Worm (Caenorhabditis elegans) whole organism, L1 larva: ENCODE results near the gene F10E9.12.

Experiments used
- C04F5.9 ChIP-seq: sonication (generic microtip); optimal IDR thresholded peaks from 2 replicates; lab custom pipeline; 2016; ENCODE audit warnings: missing genetic modification characterization, missing compliant biosample characterization
- C16A3.4 ChIP-seq: fragments of 150-350 bp; optimal IDR thresholded peaks from 2 replicates; lab custom pipeline; 2014; ENCODE audit warnings: missing biosample characterization, missing genetic modification characterization
- F16B12.6 ChIP-seq: fragments of 150-350 bp; optimal IDR thresholded peaks from 2 replicates; lab custom pipeline; 2014; ENCODE audit warnings: missing biosample characterization, missing genetic modification characterization
- Y116A8C.19 ChIP-seq: sonication (generic microtip); optimal IDR thresholded peaks from 2 replicates; lab custom pipeline; 2016; ENCODE audit warnings: missing compliant biosample characterization, missing genetic modification characterization, borderline replicate concordance
- aha-1 ChIP-seq: fragments of 150-350 bp; optimal IDR thresholded peaks from 2 replicates; lab custom pipeline; 2014; ENCODE audit warnings: missing biosample characterization, missing genetic modification characterization
- aly-2 ChIP-seq: fragments of 150-350 bp; optimal IDR thresholded peaks from 2 replicates; lab custom pipeline; 2014; ENCODE audit warnings: missing biosample characterization, missing genetic modification characterization
- ama-1 ChIP-seq: fragments of 150-350 bp; optimal IDR thresholded peaks from 2 replicates; lab custom pipeline; 2014
- ceh-63 ChIP-seq: fragments of 200-800 bp; sonication (Bioruptor generic); optimal IDR thresholded peaks from 2 replicates; lab custom pipeline; 2018; ENCODE audit warnings: mild to moderate bottlenecking, missing genetic modification characterization, missing compliant biosample characterization
- ceh-8 ChIP-seq: fragments of 200-800 bp; sonication (Bioruptor generic); optimal IDR thresholded peaks from 2 replicates; lab custom pipeline; 2018; ENCODE audit warnings: mild to moderate bottlenecking, missing genetic modification characterization, moderate library complexity, missing compliant biosample characterization
- ceh-82 ChIP-seq, 3 experiments: fragments of 150-350 bp in 1 of 3; sonication (generic microtip) in 2 of 3; optimal IDR thresholded peaks; 2 replicates each; lab custom pipeline; 2014 to 2017; ENCODE audit warnings: missing biosample characterization in 3 of 3, missing genetic modification characterization in 3 of 3
- ceh-90 ChIP-seq: sonication (generic microtip); optimal IDR thresholded peaks from 2 replicates; lab custom pipeline; 2016; ENCODE audit warnings: missing genetic modification characterization, missing compliant biosample characterization
- ces-1 ChIP-seq: fragments of 150-350 bp; optimal IDR thresholded peaks from 2 replicates; lab custom pipeline; 2014; ENCODE audit warnings: missing biosample characterization, missing genetic modification reagents, missing genetic modification characterization
- dsc-1 ChIP-seq: sonication (generic microtip); optimal IDR thresholded peaks from 2 replicates; lab custom pipeline; 2016; ENCODE audit warnings: mild to moderate bottlenecking, missing genetic modification characterization, missing compliant biosample characterization
- efl-1 ChIP-seq, 4 experiments: fragments of 150-350 bp; optimal IDR thresholded peaks in 3 of 4; peaks in 1 of 4; 1 replicate in 1 of 4; 2 replicates in 3 of 4; lab custom pipeline; 2014; ENCODE audit warnings: missing biosample characterization in 2 of 4, missing genetic modification characterization in 2 of 4, missing genetic modification reagents in 2 of 4
- egl-13 ChIP-seq: sonication (generic microtip); optimal IDR thresholded peaks from 2 replicates; lab custom pipeline; 2016; ENCODE audit warnings: missing genotype, missing genetic modification reagents, missing genetic modification characterization, missing compliant biosample characterization
- egl-27 ChIP-seq, 2 experiments: fragments of 150-350 bp in 1 of 2; sonication (generic microtip); optimal IDR thresholded peaks; 3 replicates each; lab custom pipeline; 2017 to 2018; ENCODE audit warnings: missing biosample characterization in 2 of 2, missing genetic modification characterization in 2 of 2, missing genetic modification reagents in 2 of 2
- elt-3 ChIP-seq, 6 experiments: fragments of 150-350 bp in 1 of 6; sonication (generic microtip); optimal IDR thresholded peaks; 2 replicates each; lab custom pipeline; 2017 to 2018; ENCODE audit warnings: missing biosample characterization in 6 of 6, missing genetic modification characterization in 6 of 6, inconsistent platforms in 1 of 6
- ets-5 ChIP-seq: fragments of 200-800 bp; sonication (Bioruptor generic); IDR thresholded peaks from 2 replicates; pipeline ENCODE4 v1.3.6; 2022; ENCODE audit warnings: missing genetic modification characterization, missing compliant biosample characterization
- fkh-4 ChIP-seq: sonication (generic microtip); optimal IDR thresholded peaks from 2 replicates; lab custom pipeline; 2016; ENCODE audit warnings: missing compliant biosample characterization, missing genetic modification characterization, borderline replicate concordance
- fkh-8 ChIP-seq: sonication (generic microtip); optimal IDR thresholded peaks from 2 replicates; lab custom pipeline; 2016; ENCODE audit warnings: mild to moderate bottlenecking, missing genetic modification characterization, missing compliant biosample characterization
- fos-1 ChIP-seq: fragments of 150-350 bp; optimal IDR thresholded peaks from 2 replicates; lab custom pipeline; 2014; ENCODE audit warnings: missing biosample characterization, missing genetic modification characterization
- grh-1 ChIP-seq: fragments of 200-800 bp; sonication (Bioruptor generic); IDR thresholded peaks from 2 replicates; pipeline ENCODE4 v1.3.6; 2022; ENCODE audit warnings: missing genetic modification reagents, missing genetic modification characterization, missing compliant biosample characterization
- hlh-17 ChIP-seq: fragments of 200-800 bp; sonication (Bioruptor generic); optimal IDR thresholded peaks from 2 replicates; lab custom pipeline; 2018; ENCODE audit warnings: missing genetic modification characterization, mild to moderate bottlenecking, missing compliant biosample characterization, moderate library complexity, borderline replicate concordance
- irx-1 ChIP-seq: sonication (generic microtip); optimal IDR thresholded peaks from 2 replicates; lab custom pipeline; 2016; ENCODE audit warnings: missing genetic modification characterization, missing compliant biosample characterization
- lin-14 ChIP-seq: fragments of 200-800 bp; sonication (Bioruptor generic); optimal IDR thresholded peaks from 2 replicates; lab custom pipeline; 2018; ENCODE audit warnings: mild to moderate bottlenecking, missing genetic modification characterization, moderate library complexity, missing compliant biosample characterization
- lin-15B ChIP-seq: fragments of 150-350 bp; sonication (generic microtip); optimal IDR thresholded peaks from 3 replicates; lab custom pipeline; 2014; ENCODE audit warnings: missing biosample characterization, missing genetic modification characterization
- lin-35 ChIP-seq, 2 experiments: fragments of 150-350 bp; optimal IDR thresholded peaks; 2 replicates each; lab custom pipeline; 2014; ENCODE audit warnings: missing biosample characterization in 2 of 2, missing genetic modification characterization in 2 of 2, missing genetic modification reagents in 2 of 2
- lin-39 ChIP-seq: fragments of 150-350 bp; optimal IDR thresholded peaks from 2 replicates; lab custom pipeline; 2014; ENCODE audit warnings: missing biosample characterization, missing genetic modification reagents, missing genetic modification characterization
- lsy-2 ChIP-seq, 2 experiments: fragments of 150-350 bp; optimal IDR thresholded peaks; 2 replicates each; lab custom pipeline; 2014; ENCODE audit warnings: missing biosample characterization in 2 of 2, missing genetic modification characterization in 2 of 2
- mef-2 ChIP-seq: fragments of 150-350 bp; optimal IDR thresholded peaks from 2 replicates; lab custom pipeline; 2014; ENCODE audit warnings: missing biosample characterization, missing genetic modification characterization
- mep-1 ChIP-seq: fragments of 150-350 bp; optimal IDR thresholded peaks from 2 replicates; lab custom pipeline; 2014; ENCODE audit warnings: missing biosample characterization, missing genetic modification characterization
- nhr-11 ChIP-seq: fragments of 150-350 bp; optimal IDR thresholded peaks from 2 replicates; lab custom pipeline; 2014; ENCODE audit warnings: missing biosample characterization, missing genetic modification characterization
- nhr-20 ChIP-seq: sonication (generic microtip); optimal IDR thresholded peaks from 2 replicates; lab custom pipeline; 2016; ENCODE audit warnings: mild to moderate bottlenecking, missing genetic modification characterization, missing compliant biosample characterization
- nhr-47 ChIP-seq: sonication (generic microtip); optimal IDR thresholded peaks from 2 replicates; lab custom pipeline; 2016; ENCODE audit warnings: mild to moderate bottlenecking, missing genetic modification characterization, moderate library complexity, missing compliant biosample characterization
- nhr-76 ChIP-seq: sonication (generic microtip); optimal IDR thresholded peaks from 2 replicates; lab custom pipeline; 2017; ENCODE audit warnings: missing biosample characterization, missing genetic modification characterization
- nhr-77 ChIP-seq: fragments of 150-350 bp; optimal IDR thresholded peaks from 2 replicates; lab custom pipeline; 2014; ENCODE audit warnings: missing biosample characterization, missing genetic modification characterization
- nhr-85 ChIP-seq: sonication (generic microtip); peaks from one replicate; lab custom pipeline; 2016; ENCODE audit warnings: missing genetic modification characterization, inconsistent platforms, missing compliant biosample characterization
- pag-3 ChIP-seq: sonication (generic microtip); optimal IDR thresholded peaks from 2 replicates; lab custom pipeline; 2017; ENCODE audit warnings: missing genetic modification characterization, mild to moderate bottlenecking, missing compliant biosample characterization, antibody characterized with exemption, borderline replicate concordance; ENCODE audit not compliant: insufficient read depth
- pax-3 ChIP-seq: fragments of 200-800 bp; sonication (Bioruptor generic); optimal IDR thresholded peaks from 2 replicates; lab custom pipeline; 2018; ENCODE audit warnings: mild to moderate bottlenecking, missing genetic modification characterization, moderate library complexity, missing compliant biosample characterization
- pqm-1 ChIP-seq: sonication (generic microtip); optimal IDR thresholded peaks from 3 replicates; lab custom pipeline; 2017; ENCODE audit warnings: missing biosample characterization, missing genetic modification characterization
- snu-23 ChIP-seq: sonication (generic microtip); optimal IDR thresholded peaks from 2 replicates; lab custom pipeline; 2016; ENCODE audit warnings: missing genetic modification characterization, missing compliant biosample characterization
- sptf-1 ChIP-seq: fragments of 150-350 bp; optimal IDR thresholded peaks from 2 replicates; lab custom pipeline; 2014; ENCODE audit warnings: missing biosample characterization, missing genetic modification characterization
- sup-37 ChIP-seq: fragments of 200-800 bp; sonication (Bioruptor generic); optimal IDR thresholded peaks from 2 replicates; lab custom pipeline; 2018; ENCODE audit warnings: mild to moderate bottlenecking, missing genetic modification characterization, missing compliant biosample characterization
- swsn-7 ChIP-seq: sonication (generic microtip); optimal IDR thresholded peaks from 2 replicates; lab custom pipeline; 2016; ENCODE audit warnings: missing genetic modification characterization, missing compliant biosample characterization
- tbx-2 ChIP-seq: sonication (generic microtip); optimal IDR thresholded peaks from 2 replicates; lab custom pipeline; 2016; ENCODE audit warnings: missing genetic modification characterization, missing compliant biosample characterization
- tlp-1 ChIP-seq: fragments of 150-350 bp; optimal IDR thresholded peaks from 2 replicates; lab custom pipeline; 2014; ENCODE audit warnings: missing biosample characterization, missing genetic modification characterization
- unc-130 ChIP-seq: fragments of 150-350 bp; optimal IDR thresholded peaks from 2 replicates; lab custom pipeline; 2017; ENCODE audit warnings: missing biosample characterization, missing genetic modification characterization, inconsistent platforms
- unc-30 ChIP-seq: sonication (generic microtip); optimal IDR thresholded peaks from 2 replicates; lab custom pipeline; 2017; ENCODE audit warnings: missing biosample characterization, missing genetic modification characterization
- unc-62 ChIP-seq: fragments of 150-350 bp; optimal IDR thresholded peaks from 2 replicates; lab custom pipeline; 2014; ENCODE audit warnings: missing biosample characterization, missing genetic modification reagents, missing genetic modification characterization
- xbp-1 ChIP-seq: sonication (generic microtip); optimal IDR thresholded peaks from 2 replicates; lab custom pipeline; 2016; ENCODE audit warnings: missing genetic modification characterization, missing compliant biosample characterization
- zag-1 ChIP-seq: fragments of 150-350 bp; optimal IDR thresholded peaks from 2 replicates; lab custom pipeline; 2014; ENCODE audit warnings: missing biosample characterization, missing genetic modification characterization
- zip-4 ChIP-seq: fragments of 200-800 bp; sonication (Bioruptor generic); optimal IDR thresholded peaks from 2 replicates; lab custom pipeline; 2018; ENCODE audit warnings: mild to moderate bottlenecking, missing genetic modification characterization, moderate library complexity, missing compliant biosample characterization
- ztf-11 ChIP-seq, 2 experiments: sonication (generic microtip); optimal IDR thresholded peaks; 2 replicates each; lab custom pipeline; 2016 to 2017; ENCODE audit warnings: missing genetic modification characterization in 2 of 2, missing biosample characterization in 1 of 2, missing compliant biosample characterization in 1 of 2
- ztf-4 ChIP-seq: fragments of 150-350 bp; optimal IDR thresholded peaks from 2 replicates; lab custom pipeline; 2014; ENCODE audit warnings: missing biosample characterization, missing genetic modification characterization

Gene F10E9.12

ce11 chrIII:8370846-8371257, 46.5 kb downstream of the F10E9.12 start (continued):
- TF ChIP-seq lin-39, result no peak
- TF ChIP-seq nhr-47 (tag; lab: Kevin White, UChicago), result no peak
- no peak for TF ChIP-seq Y116A8C.19 (tag; lab: Kevin White, UChicago)
- no peak for TF ChIP-seq egl-13 (tag; lab: Kevin White, UChicago)
- TF ChIP-seq C16A3.4 (tag; lab: Kevin White, UChicago), result no peak
- no peak for TF ChIP-seq unc-62 (GFP tag; lab: Kevin White, UChicago)
- TF ChIP-seq tbx-2, result peak; percentile 13
- no peak for TF ChIP-seq aly-2 (tag; lab: Kevin White, UChicago)
- TF ChIP-seq nhr-77 (tag; lab: Kevin White, UChicago), result no peak
- no peak for TF ChIP-seq hlh-17 (GFP tag; lab: Kevin White, UChicago)
- no peak for TF ChIP-seq fkh-8 (tag; lab: Kevin White, UChicago)
- TF ChIP-seq ceh-90, result no peak
- no peak for TF ChIP-seq C04F5.9 (tag; lab: Kevin White, UChicago)
- TF ChIP-seq aha-1 (tag; lab: Kevin White, UChicago), result no peak
- TF ChIP-seq nhr-11 (tag; lab: Kevin White, UChicago), result no peak
- TF ChIP-seq ceh-63, result no peak
- no peak for TF ChIP-seq ztf-11 (tag; optimal IDR thresholded peaks at IDR 0.05; lab: Kevin White, UChicago)
- peak in 4 of 6 experiments; percentile 53 to 91 (median 72) for TF ChIP-seq elt-3 (tag; optimal IDR thresholded peaks at IDR 0.05; lab: Kevin White, UChicago)
- no peak for TF ChIP-seq fos-1 (tag; lab: Kevin White, UChicago)
- TF ChIP-seq fkh-4 (tag; lab: Kevin White, UChicago), result no peak
- no peak for TF ChIP-seq tlp-1 (tag; lab: Kevin White, UChicago)
- TF ChIP-seq lsy-2 (tag; optimal IDR thresholded peaks at IDR 0.05; lab: Kevin White, UChicago), result peak; percentile 7 to 27
- TF ChIP-seq xbp-1, result peak; percentile 23
- peak in 1 of 2 experiments; percentile 20 for TF ChIP-seq efl-1 (optimal IDR thresholded peaks at IDR 0.05; lab: Kevin White, UChicago)
- peak; percentile 8 to 66 for TF ChIP-seq efl-1 (GFP tag; optimal IDR thresholded peaks at IDR 0.05 in 1 of 2; lab: Kevin White, UChicago)
- no peak for TF ChIP-seq ama-1 (lab: Kevin White, UChicago)
- TF ChIP-seq nhr-85 (tag; lab: Kevin White, UChicago), result peak; percentile 91
- no peak for TF ChIP-seq nhr-76 (tag; lab: Kevin White, UChicago)
- TF ChIP-seq pax-3 (tag; lab: Kevin White, UChicago), result no peak
- TF ChIP-seq pag-3 (tag; lab: Kevin White, UChicago), result no peak
- TF ChIP-seq lin-35 (GFP tag; optimal IDR thresholded peaks at IDR 0.05; lab: Kevin White, UChicago), result peak; percentile 19 to 35
- TF ChIP-seq pqm-1 (tag; lab: Kevin White, UChicago), result no peak
- no peak for TF ChIP-seq unc-130 (tag; lab: Kevin White, UChicago)
- TF ChIP-seq ztf-4, result no peak
- no peak for TF ChIP-seq irx-1 (tag; lab: Kevin White, UChicago)
- TF ChIP-seq mef-2, result no peak
- no peak for TF ChIP-seq sptf-1 (tag; lab: Kevin White, UChicago)
- peak in 1 of 3 experiments; percentile 8 for TF ChIP-seq ceh-82 (tag; optimal IDR thresholded peaks at IDR 0.05; lab: Kevin White, UChicago)
- TF ChIP-seq zip-4 (GFP tag; lab: Kevin White, UChicago), result no peak
- TF ChIP-seq sup-37 (GFP tag; lab: Kevin White, UChicago), result no peak
- TF ChIP-seq unc-30, result no peak
- TF ChIP-seq F16B12.6 (tag; lab: Kevin White, UChicago), result no peak
- no peak for TF ChIP-seq egl-27 (tag; optimal IDR thresholded peaks at IDR 0.05; lab: Kevin White, UChicago)
- TF ChIP-seq lin-14 (GFP tag; lab: Kevin White, UChicago), result peak; percentile 78
- TF ChIP-seq mep-1 (tag; lab: Kevin White, UChicago), result peak; percentile 16
- peak; percentile 53 for TF ChIP-seq nhr-20
- no peak for TF ChIP-seq lin-15B (tag; lab: Kevin White, UChicago)
- peak; percentile 72 for TF ChIP-seq grh-1 (GFP tag; lab: Robert Waterston, UW)
- TF ChIP-seq ces-1 (GFP tag; lab: Kevin White, UChicago), result no peak
- TF ChIP-seq swsn-7 (tag; lab: Kevin White, UChicago), result no peak
- no peak for TF ChIP-seq zag-1 (tag; lab: Kevin White, UChicago)
- no peak for TF ChIP-seq ceh-8 (GFP tag; lab: Kevin White, UChicago)
- TF ChIP-seq ets-5 (GFP tag; lab: Robert Waterston, UW), result no peak
- TF ChIP-seq dsc-1 (tag; lab: Kevin White, UChicago), result no peak
- TF ChIP-seq snu-23 (GFP tag; lab: Kevin White, UChicago), result peak; percentile 60
